Fruit fly (Drosophila melanogaster) whole organism, embryonic: ENCODE results near the gene siz.
A peak's percentile ranks its signal among the peaks of the same experiment; 100 is the strongest.

Experiments used
- ATbp ChIP-seq: fragments of 200-800 bp; sonication (Bioruptor generic); optimal IDR thresholded peaks from 2 replicates; lab custom pipeline; 2017; ENCODE audit warnings: missing biosample characterization, mild to moderate bottlenecking, missing genetic modification characterization, missing genetic modification reagents
- BEAF-32 ChIP-seq: fragments of 200-800 bp; sonication (Bioruptor generic); optimal IDR thresholded peaks from 3 replicates; lab custom pipeline; 2017; ENCODE audit warnings: missing biosample characterization, missing genetic modification characterization, mild to moderate bottlenecking, moderate library complexity, missing genetic modification reagents
- CG10321 ChIP-seq: fragments of 200-800 bp; sonication (Bioruptor generic); IDR thresholded peaks from 2 replicates; pipeline ENCODE4 v1.3.6; 2022; ENCODE audit warnings: missing biosample characterization, missing genetic modification characterization
- CG10366 ChIP-seq: fragments of 200-800 bp; sonication (Bioruptor generic); IDR thresholded peaks from 2 replicates; pipeline ENCODE4 v1.3.6; 2022; ENCODE audit warnings: missing biosample characterization, missing genetic modification characterization
- CG10462 ChIP-seq: fragments of 200-800 bp; sonication (Bioruptor generic); optimal IDR thresholded peaks from 2 replicates; lab custom pipeline; 2016; ENCODE audit warnings: missing biosample characterization, missing genetic modification characterization
- CG11695 ChIP-seq: fragments of 200-800 bp; sonication (Bioruptor generic); IDR thresholded peaks from 3 replicates; pipeline ENCODE4 v1.3.6; 2022; ENCODE audit warnings: missing biosample characterization, missing genetic modification characterization
- CG12299 ChIP-seq: fragments of 200-800 bp; sonication (Bioruptor generic); optimal IDR thresholded peaks from 2 replicates; lab custom pipeline; 2018; ENCODE audit warnings: missing biosample characterization, mild to moderate bottlenecking, missing genetic modification characterization
- CG1233 ChIP-seq: fragments of 200-800 bp; sonication (Bioruptor generic); optimal IDR thresholded peaks from 4 replicates; lab custom pipeline; 2018; ENCODE audit warnings: missing biosample characterization, mild to moderate bottlenecking, missing genetic modification characterization
- CG12769 ChIP-seq: fragments of 200-800 bp; sonication (Bioruptor generic); optimal IDR thresholded peaks from 2 replicates; lab custom pipeline; 2019; ENCODE audit warnings: missing biosample characterization, mild to moderate bottlenecking, missing genetic modification characterization, moderate library complexity
- CG13296 ChIP-seq: fragments of 200-800 bp; sonication (Bioruptor generic); optimal IDR thresholded peaks from 3 replicates; lab custom pipeline; 2018; ENCODE audit warnings: missing biosample characterization, mild to moderate bottlenecking, missing genetic modification characterization
- CG15696 ChIP-seq: fragments of 200-800 bp; sonication (Bioruptor generic); optimal IDR thresholded peaks from 2 replicates; lab custom pipeline; 2019; ENCODE audit warnings: missing biosample characterization, mild to moderate bottlenecking, missing genetic modification characterization, moderate library complexity
- CG18764 ChIP-seq: fragments of 200-800 bp; sonication (Bioruptor generic); optimal IDR thresholded peaks from 3 replicates; lab custom pipeline; 2016; ENCODE audit warnings: missing biosample characterization, missing genetic modification characterization
- CG2120 ChIP-seq: fragments of 200-800 bp; sonication (Bioruptor generic); optimal IDR thresholded peaks from 3 replicates; lab custom pipeline; 2016; ENCODE audit warnings: missing biosample characterization, missing genetic modification characterization
- CG3838 ChIP-seq: fragments of 200-800 bp; sonication (Bioruptor generic); optimal IDR thresholded peaks from 3 replicates; lab custom pipeline; 2016; ENCODE audit warnings: missing biosample characterization, missing genetic modification characterization
- CG4730 ChIP-seq: fragments of 200-800 bp; sonication (Bioruptor generic); IDR thresholded peaks from 2 replicates; pipeline ENCODE4 v1.3.6; 2022; ENCODE audit warnings: missing biosample characterization, missing genetic modification characterization
- CG6254 ChIP-seq: fragments of 200-800 bp; sonication (Bioruptor generic); optimal IDR thresholded peaks from 3 replicates; lab custom pipeline; 2017; ENCODE audit warnings: mild to moderate bottlenecking, missing biosample characterization, missing genetic modification reagents, missing genetic modification characterization
- CG7987 ChIP-seq: fragments of 200-800 bp; sonication (Bioruptor generic); optimal IDR thresholded peaks from 2 replicates; lab custom pipeline; 2018; ENCODE audit warnings: missing biosample characterization, mild to moderate bottlenecking, missing genetic modification characterization, moderate library complexity
- CG8089 ChIP-seq: fragments of 200-800 bp; sonication (Bioruptor generic); optimal IDR thresholded peaks from 3 replicates; lab custom pipeline; 2016; ENCODE audit warnings: missing biosample characterization, missing genetic modification characterization
- CHES-1-like ChIP-seq: fragments of 200-800 bp; sonication (Bioruptor generic); optimal IDR thresholded peaks from 2 replicates; lab custom pipeline; 2016; ENCODE audit warnings: missing biosample characterization, missing genetic modification characterization
- Dp ChIP-seq: fragments of 200-800 bp; sonication (Bioruptor generic); optimal IDR thresholded peaks from 2 replicates; lab custom pipeline; 2018; ENCODE audit warnings: missing biosample characterization, mild to moderate bottlenecking, missing genetic modification characterization, moderate library complexity
- Gug ChIP-seq: fragments of 200-800 bp; sonication (Bioruptor generic); IDR thresholded peaks from 4 replicates; pipeline ENCODE4 v1.3.6; 2022; ENCODE audit warnings: missing biosample characterization, missing genetic modification characterization
- Hmr ChIP-seq: fragments of 200-800 bp; sonication (Bioruptor generic); optimal IDR thresholded peaks from 3 replicates; lab custom pipeline; 2017; ENCODE audit warnings: mild to moderate bottlenecking, missing biosample characterization, missing genetic modification reagents, missing genetic modification characterization
- Kr ChIP-seq: fragments of 200-800 bp; sonication (Bioruptor generic); optimal IDR thresholded peaks from 2 replicates; lab custom pipeline; 2017; ENCODE audit warnings: missing biosample characterization, mild to moderate bottlenecking, missing genetic modification characterization
- Mes4 ChIP-seq: fragments of 200-800 bp; sonication (Bioruptor generic); optimal IDR thresholded peaks from 2 replicates; lab custom pipeline; 2016; ENCODE audit warnings: missing biosample characterization, missing genetic modification characterization
- Usf ChIP-seq: fragments of 200-800 bp; sonication (Bioruptor generic); optimal IDR thresholded peaks from 2 replicates; lab custom pipeline; 2017; ENCODE audit warnings: missing genotype, missing biosample characterization, missing genetic modification characterization
- YL-1 ChIP-seq: fragments of 200-800 bp; sonication (Bioruptor generic); optimal IDR thresholded peaks from 3 replicates; lab custom pipeline; 2017; ENCODE audit warnings: missing biosample characterization, mild to moderate bottlenecking, missing genetic modification characterization
- ac ChIP-seq: fragments of 200-800 bp; sonication (Bioruptor generic); optimal IDR thresholded peaks from 3 replicates; lab custom pipeline; 2017; ENCODE audit warnings: missing biosample characterization, mild to moderate bottlenecking, missing genetic modification characterization
- az2 ChIP-seq: fragments of 200-800 bp; sonication (Bioruptor generic); optimal IDR thresholded peaks from 3 replicates; lab custom pipeline; 2016; ENCODE audit warnings: missing biosample characterization, missing genetic modification characterization
- bab2 ChIP-seq: fragments of 200-800 bp; sonication (Bioruptor generic); optimal IDR thresholded peaks from 2 replicates; lab custom pipeline; 2016; ENCODE audit warnings: missing biosample characterization, missing genetic modification characterization
- cato ChIP-seq: fragments of 200-800 bp; sonication (Bioruptor generic); optimal IDR thresholded peaks from 2 replicates; lab custom pipeline; 2016; ENCODE audit warnings: missing biosample characterization, missing genetic modification characterization, borderline replicate concordance
- cg ChIP-seq: fragments of 200-800 bp; sonication (Bioruptor generic); optimal IDR thresholded peaks from 3 replicates; lab custom pipeline; 2019; ENCODE audit warnings: missing biosample characterization, mild to moderate bottlenecking, missing genetic modification characterization, moderate library complexity
- chif ChIP-seq, 2 experiments: fragments of 200-800 bp; sonication (Bioruptor generic); optimal IDR thresholded peaks; 3 replicates each; lab custom pipeline; 2016; ENCODE audit warnings: missing biosample characterization in 2 of 2, missing genetic modification characterization in 2 of 2
- crc ChIP-seq: fragments of 200-800 bp; sonication (Bioruptor generic); optimal IDR thresholded peaks from 2 replicates; lab custom pipeline; 2016; ENCODE audit warnings: missing biosample characterization, missing genetic modification characterization
- da ChIP-seq: fragments of 200-800 bp; sonication (Bioruptor generic); optimal IDR thresholded peaks from 2 replicates; lab custom pipeline; 2016; ENCODE audit warnings: missing biosample characterization, missing genetic modification characterization
- dm ChIP-seq: fragments of 200-800 bp; sonication (Bioruptor generic); optimal IDR thresholded peaks from 3 replicates; lab custom pipeline; 2016; ENCODE audit warnings: missing biosample characterization, missing genetic modification characterization
- dmrt99B ChIP-seq: fragments of 200-800 bp; sonication (Bioruptor generic); optimal IDR thresholded peaks from 2 replicates; lab custom pipeline; 2018; ENCODE audit warnings: missing biosample characterization, mild to moderate bottlenecking, missing genetic modification characterization, moderate library complexity
- dpn ChIP-seq, 2 experiments: fragments of 200-800 bp; sonication (Bioruptor generic); optimal IDR thresholded peaks; 3 replicates each; lab custom pipeline; 2016; ENCODE audit warnings: missing biosample characterization in 2 of 2, missing genetic modification characterization in 2 of 2
- ems ChIP-seq: fragments of 200-800 bp; sonication (Bioruptor generic); optimal IDR thresholded peaks from 3 replicates; lab custom pipeline; 2016; ENCODE audit warnings: missing biosample characterization, missing genetic modification characterization
- eyg ChIP-seq: fragments of 200-800 bp; sonication (Bioruptor generic); optimal IDR thresholded peaks from 3 replicates; lab custom pipeline; 2016; ENCODE audit warnings: missing biosample characterization, missing genetic modification characterization
- gsb-n ChIP-seq: fragments of 200-800 bp; sonication (Bioruptor generic); optimal IDR thresholded peaks from 3 replicates; lab custom pipeline; 2018; ENCODE audit warnings: missing biosample characterization, mild to moderate bottlenecking, missing genetic modification characterization
- insv ChIP-seq, 2 experiments: fragments of 200-800 bp; sonication (Bioruptor generic); optimal IDR thresholded peaks; 3 replicates each; lab custom pipeline; 2016 to 2018; ENCODE audit warnings: missing biosample characterization in 2 of 2, missing genetic modification characterization in 2 of 2
- odd ChIP-seq: fragments of 200-800 bp; sonication (Bioruptor generic); optimal IDR thresholded peaks from 2 replicates; lab custom pipeline; 2017; ENCODE audit warnings: missing biosample characterization, mild to moderate bottlenecking, missing genetic modification characterization
- otp ChIP-seq: fragments of 200-800 bp; sonication (Bioruptor generic); IDR thresholded peaks from 3 replicates; pipeline ENCODE4, ENCODE4 v1.3.6; 2022; ENCODE audit warnings: missing biosample characterization, missing genetic modification characterization
- prd ChIP-seq, 3 experiments: fragments of >200 bp in 2 of 3; fragments of 200-800 bp in 1 of 3; sonication (Bioruptor generic) in 1 of 3; optimal IDR thresholded peaks in 2 of 3; IDR thresholded peaks in 1 of 3; 2 replicates in 2 of 3; 3 replicates in 1 of 3; pipeline versions ENCODE4 v1.3.6 to Lab custom; 2017 to 2022; ENCODE audit warnings: missing biosample characterization in 1 of 3, missing genetic modification characterization in 1 of 3
- pros ChIP-seq: fragments of 200-800 bp; sonication (Bioruptor generic); optimal IDR thresholded peaks from 3 replicates; lab custom pipeline; 2019; ENCODE audit warnings: missing biosample characterization, mild to moderate bottlenecking, missing genetic modification characterization, moderate library complexity
- pzg ChIP-seq: fragments of 200-800 bp; sonication (Bioruptor generic); optimal IDR thresholded peaks from 3 replicates; lab custom pipeline; 2018; ENCODE audit warnings: missing biosample characterization, mild to moderate bottlenecking, missing genetic modification characterization, moderate library complexity
- ranshi ChIP-seq: fragments of 200-800 bp; sonication (Bioruptor generic); IDR thresholded peaks from 2 replicates; pipeline ENCODE4 v1.3.6; 2022; ENCODE audit warnings: missing biosample characterization, missing genetic modification characterization
- sens ChIP-seq: fragments of 200-800 bp; sonication (Bioruptor generic); peaks from one replicate; lab custom pipeline; 2016; ENCODE audit warnings: missing biosample characterization, missing genetic modification characterization
- shn ChIP-seq: fragments of 200-800 bp; sonication (Bioruptor generic); optimal IDR thresholded peaks from 3 replicates; lab custom pipeline; 2016; ENCODE audit warnings: missing biosample characterization, missing genetic modification characterization
- toy ChIP-seq: fragments of 200-800 bp; sonication (Bioruptor generic); IDR thresholded peaks from 2 replicates; pipeline ENCODE4 v1.3.6; 2022; ENCODE audit warnings: missing biosample characterization, missing genetic modification characterization
- usp ChIP-seq: fragments of >200 bp; optimal IDR thresholded peaks from 2 replicates; lab custom pipeline; 2017; ENCODE audit warnings: missing biosample characterization, missing genetic modification characterization

Gene siz

dm6 chr3L:21037404-21037803 lies 3.1 kb downstream of the siz start (continued):
- TF ChIP-seq prd (optimal IDR thresholded peaks at IDR 0.05; lab: Kevin White, UChicago) (no peak), prd (GFP tag; IDR thresholded peaks at IDR 0.05; lab: Robert Waterston, UW) (peak; percentile 79), Mes4 (GFP tag; lab: Kevin White, UChicago) (peak; percentile 26), chif (GFP tag; optimal IDR thresholded peaks at IDR 0.05; lab: Kevin White, UChicago) (peak; percentile 39 to 71), CG12299 (tag; lab: Kevin White, UChicago) (peak; percentile 59), pzg (GFP tag; lab: Kevin White, UChicago) (no peak), pros (GFP tag; lab: Kevin White, UChicago) (peak; percentile 65), CG18764 (GFP tag; lab: Kevin White, UChicago) (peak; percentile 59), crc (GFP tag; lab: Kevin White, UChicago) (peak; percentile 42), BEAF-32 (GFP tag; lab: Kevin White, UChicago) (no peak), ems (peak; percentile 80), CG3838 (GFP tag; lab: Kevin White, UChicago) (no peak), CG8089 (GFP tag; lab: Kevin White, UChicago) (peak; percentile 47), Kr (GFP tag; lab: Kevin White, UChicago) (no peak), ranshi (GFP tag; lab: Robert Waterston, UW) (peak; percentile 81), Dp (no peak), eyg (GFP tag; lab: Kevin White, UChicago) (peak; percentile 32), dpn (GFP tag; optimal IDR thresholded peaks at IDR 0.05; lab: Kevin White, UChicago) (peak; percentile 74 to 80), insv (GFP tag; optimal IDR thresholded peaks at IDR 0.05; lab: Kevin White, UChicago) (no peak), cg (GFP tag; lab: Kevin White, UChicago) (no peak), shn (GFP tag; lab: Kevin White, UChicago) (no peak), CG10321 (no peak), da (GFP tag; lab: Kevin White, UChicago) (no peak), otp (GFP tag; lab: Robert Waterston, UW) (peak; percentile 76; the same call in 2 of the 3 replicates), YL-1 (no peak), dmrt99B (tag; lab: Kevin White, UChicago) (peak; percentile 88), CG11695 (GFP tag; lab: Robert Waterston, UW) (peak; percentile 80), bab2 (GFP tag; lab: Kevin White, UChicago) (peak; percentile 66), ac (GFP tag; lab: Kevin White, UChicago) (no peak), CG10462 (peak; percentile 65), CG10366 (GFP tag; lab: Robert Waterston, UW) (peak; percentile 67), CHES-1-like (GFP tag; lab: Kevin White, UChicago) (peak; percentile 34), Hmr (GFP tag; lab: Kevin White, UChicago) (peak; percentile 74), CG1233 (GFP tag; lab: Kevin White, UChicago) (peak; percentile 60), dm (GFP tag; lab: Kevin White, UChicago) (peak; percentile 32), odd (GFP tag; lab: Kevin White, UChicago) (peak; percentile 60), CG12769 (peak; percentile 79), cato (GFP tag; lab: Kevin White, UChicago) (peak; percentile 38), CG7987 (GFP tag; lab: Kevin White, UChicago) (no peak), CG6254 (GFP tag; lab: Kevin White, UChicago) (peak; percentile 57), gsb-n (tag; lab: Kevin White, UChicago) (peak; percentile 82), Gug (GFP tag; lab: Robert Waterston, UW) (no peak), CG2120 (peak; percentile 87), Usf (no peak), sens (GFP tag; lab: Kevin White, UChicago) (peak; percentile 96), CG13296 (peak; percentile 71), CG15696 (tag; lab: Kevin White, UChicago) (peak; percentile 10), az2 (peak; percentile 82), CG4730 (GFP tag; lab: Robert Waterston, UW) (peak; percentile 60; the same call in 1 of the 2 replicates), usp (no peak), ATbp (GFP tag; lab: Kevin White, UChicago) (peak; percentile 78), toy (GFP tag; lab: Robert Waterston, UW) (no peak)
